Worm (Caenorhabditis elegans) whole organism, L2 larva: Measurements from ENCODE around the gene K04E7.1.

Experiments
- F13H6.1 ChIP-seq: sonication (generic microtip); optimal IDR thresholded peaks from 2 replicates; lab custom pipeline; 2016; ENCODE audit warnings: missing genetic modification characterization, missing compliant biosample characterization
- R02D3.7 ChIP-seq: fragments of 150-350 bp; optimal IDR thresholded peaks from 2 replicates; lab custom pipeline; 2014; ENCODE audit warnings: missing biosample characterization, missing genetic modification characterization
- Y55F3AM.14 ChIP-seq: fragments of 200-800 bp; sonication (Bioruptor generic); optimal IDR thresholded peaks from 2 replicates; lab custom pipeline; 2018; ENCODE audit warnings: mild to moderate bottlenecking, missing genetic modification characterization, missing compliant biosample characterization
- ZK546.5 ChIP-seq: sonication (generic microtip); optimal IDR thresholded peaks from 2 replicates; lab custom pipeline; 2017; ENCODE audit warnings: missing biosample characterization, missing genetic modification characterization
- aly-2 ChIP-seq: fragments of 150-350 bp; optimal IDR thresholded peaks from 2 replicates; lab custom pipeline; 2014; ENCODE audit warnings: missing biosample characterization, missing genetic modification characterization
- ama-1 ChIP-seq: fragments of 150-350 bp; optimal IDR thresholded peaks from 2 replicates; lab custom pipeline; 2018; ENCODE audit warnings: inconsistent platforms
- blmp-1 ChIP-seq: sonication (generic microtip); optimal IDR thresholded peaks from 2 replicates; lab custom pipeline; 2017; ENCODE audit warnings: missing genetic modification characterization, mild to moderate bottlenecking, missing compliant biosample characterization, antibody characterized with exemption, moderate library complexity; ENCODE audit not compliant: insufficient read depth
- ceh-16 ChIP-seq: fragments of 150-350 bp; optimal IDR thresholded peaks from 2 replicates; lab custom pipeline; 2014; ENCODE audit warnings: missing biosample characterization, missing genetic modification characterization
- ceh-82 ChIP-seq: fragments of 150-350 bp; optimal IDR thresholded peaks from 2 replicates; lab custom pipeline; 2014; ENCODE audit warnings: missing biosample characterization, missing genetic modification characterization
- crh-2 ChIP-seq: sonication (generic microtip); optimal IDR thresholded peaks from 2 replicates; lab custom pipeline; 2017; ENCODE audit warnings: missing biosample characterization, missing genetic modification characterization
- dmd-4 ChIP-seq: sonication (generic microtip); optimal IDR thresholded peaks from 2 replicates; lab custom pipeline; 2017; ENCODE audit warnings: missing biosample characterization, missing genetic modification characterization
- fos-1 ChIP-seq: fragments of 150-350 bp; optimal IDR thresholded peaks from 2 replicates; lab custom pipeline; 2014; ENCODE audit warnings: missing biosample characterization, missing genetic modification characterization
- gmeb-1 ChIP-seq: fragments of 150-350 bp; optimal IDR thresholded peaks from 2 replicates; lab custom pipeline; 2014; ENCODE audit warnings: missing biosample characterization, missing genetic modification characterization
- lin-11 ChIP-seq: fragments of 150-350 bp; sonication (generic microtip); optimal IDR thresholded peaks from 2 replicates; lab custom pipeline; 2014; ENCODE audit warnings: missing biosample characterization, missing genetic modification characterization, inconsistent platforms, mixed read lengths
- lin-13 ChIP-seq: fragments of 150-350 bp; optimal IDR thresholded peaks from 2 replicates; lab custom pipeline; 2014; ENCODE audit warnings: missing biosample characterization, missing genetic modification reagents, missing genetic modification characterization
- lin-39 ChIP-seq: fragments of 150-350 bp; optimal IDR thresholded peaks from 2 replicates; lab custom pipeline; 2014; ENCODE audit warnings: missing biosample characterization, missing genetic modification reagents, missing genetic modification characterization
- lsy-2 ChIP-seq, 2 experiments: fragments of 150-350 bp in 1 of 2; sonication (generic microtip) in 1 of 2; optimal IDR thresholded peaks; 2 replicates each; lab custom pipeline; 2014 to 2017; ENCODE audit warnings: missing biosample characterization in 2 of 2, missing genetic modification characterization in 2 of 2
- nhr-10 ChIP-seq: sonication (generic microtip); optimal IDR thresholded peaks from 2 replicates; lab custom pipeline; 2017; ENCODE audit warnings: missing biosample characterization, missing genetic modification characterization
- nhr-12 ChIP-seq: fragments of 150-350 bp; optimal IDR thresholded peaks from 2 replicates; lab custom pipeline; 2014; ENCODE audit warnings: missing biosample characterization, missing genetic modification characterization
- nhr-129 ChIP-seq: fragments of 150-350 bp; optimal IDR thresholded peaks from 2 replicates; lab custom pipeline; 2014; ENCODE audit warnings: missing biosample characterization, missing genetic modification characterization
- nhr-21 ChIP-seq: fragments of 150-350 bp; optimal IDR thresholded peaks from 2 replicates; lab custom pipeline; 2014; ENCODE audit warnings: missing biosample characterization, missing genetic modification characterization
- nhr-23 ChIP-seq: fragments of 150-350 bp; optimal IDR thresholded peaks from 2 replicates; lab custom pipeline; 2014; ENCODE audit warnings: missing biosample characterization, missing genetic modification reagents, missing genetic modification characterization
- nhr-237 ChIP-seq: fragments of 150-350 bp; optimal IDR thresholded peaks from 2 replicates; lab custom pipeline; 2014; ENCODE audit warnings: missing biosample characterization, missing genetic modification characterization
- nhr-6 ChIP-seq: fragments of 150-350 bp; optimal IDR thresholded peaks from 2 replicates; lab custom pipeline; 2014; ENCODE audit warnings: missing biosample characterization, missing genetic modification characterization
- nhr-77 ChIP-seq: fragments of 150-350 bp; optimal IDR thresholded peaks from 2 replicates; lab custom pipeline; 2014; ENCODE audit warnings: missing biosample characterization, missing genetic modification characterization
- peb-1 ChIP-seq: fragments of 150-350 bp; optimal IDR thresholded peaks from 2 replicates; lab custom pipeline; 2014; ENCODE audit warnings: missing biosample characterization, missing genetic modification characterization
- sem-4 ChIP-seq: fragments of 150-350 bp; optimal IDR thresholded peaks from 2 replicates; lab custom pipeline; 2014; ENCODE audit warnings: missing biosample characterization, missing genetic modification reagents, missing genetic modification characterization
- sma-9 ChIP-seq, 2 experiments: fragments of 150-350 bp in 1 of 2; sonication (generic microtip) in 1 of 2; optimal IDR thresholded peaks; 2 replicates each; lab custom pipeline; 2014 to 2016; ENCODE audit warnings: missing genetic modification characterization in 2 of 2, mild to moderate bottlenecking in 1 of 2, missing biosample characterization in 1 of 2, missing compliant biosample characterization in 1 of 2, missing genetic modification reagents in 1 of 2, moderate library complexity in 1 of 2
- snpc-4 ChIP-seq: fragments of 150-350 bp; optimal IDR thresholded peaks from 2 replicates; lab custom pipeline; 2014; ENCODE audit warnings: missing biosample characterization, missing genetic modification characterization
- unc-55 ChIP-seq: fragments of 150-350 bp; sonication (generic microtip); optimal IDR thresholded peaks from 3 replicates; lab custom pipeline; 2014; ENCODE audit warnings: missing biosample characterization, missing genetic modification reagents, missing genetic modification characterization
- unc-62 ChIP-seq: fragments of 150-350 bp; optimal IDR thresholded peaks from 2 replicates; lab custom pipeline; 2014; ENCODE audit warnings: missing biosample characterization, missing genetic modification reagents, missing genetic modification characterization
- zag-1 ChIP-seq: fragments of 150-350 bp; optimal IDR thresholded peaks from 2 replicates; lab custom pipeline; 2014; ENCODE audit warnings: missing biosample characterization, missing genetic modification characterization
- ztf-1 ChIP-seq: fragments of 200-800 bp; sonication (Bioruptor generic); conservative IDR thresholded peaks from 2 replicates; pipeline ENCODE4 v1.3.6; 2022; ENCODE audit warnings: missing genetic modification characterization, missing compliant biosample characterization
- ztf-11 ChIP-seq: sonication (generic microtip); optimal IDR thresholded peaks from 2 replicates; lab custom pipeline; 2017; ENCODE audit warnings: missing biosample characterization, missing genetic modification characterization

The K04E7.1 gene

DNA sequence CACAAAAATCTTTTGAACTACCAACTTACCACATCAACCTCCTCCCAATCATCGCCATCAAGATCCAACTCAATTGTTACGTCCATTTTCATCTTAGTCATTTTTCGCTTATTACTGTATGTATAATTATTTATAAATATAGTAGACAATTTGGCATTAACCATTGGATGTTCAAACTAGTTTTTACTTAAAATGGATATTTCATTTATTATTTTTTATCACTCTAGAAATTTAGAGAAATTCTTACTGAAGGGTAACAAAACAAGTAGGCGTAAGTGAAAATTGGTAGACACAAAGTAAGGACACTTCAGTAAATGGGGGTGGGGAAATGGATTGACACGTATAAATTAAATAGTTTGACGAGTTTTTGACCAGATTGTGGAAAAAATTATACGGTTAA is 37.9 kb downstream of the K04E7.1 start, which contains the start of gene actl-1:
TSS of gene actl-1 (minus strand) at position 101 of the 400 bp plus-strand sequence.
- TF ChIP-seq nhr-23 (tag; lab: Kevin White, UChicago) (no peak), nhr-129 (tag; lab: Kevin White, UChicago) (no peak), nhr-77 (tag; lab: Kevin White, UChicago) (no peak), nhr-12 (tag; lab: Kevin White, UChicago) (no peak), sma-9 (GFP tag; optimal IDR thresholded peaks at IDR 0.05; lab: Kevin White, UChicago) (no peak), sma-9 (tag; optimal IDR thresholded peaks at IDR 0.05; lab: Kevin White, UChicago) (no peak), snpc-4 (tag; lab: Kevin White, UChicago) (no peak), gmeb-1 (tag; lab: Kevin White, UChicago) (no peak), peb-1 (tag; lab: Kevin White, UChicago) (no peak), nhr-10 (tag; lab: Kevin White, UChicago) (no peak), sem-4 (no peak), ZK546.5 (tag; lab: Kevin White, UChicago) (no peak), unc-62 (GFP tag; lab: Kevin White, UChicago) (no peak)

DNA sequence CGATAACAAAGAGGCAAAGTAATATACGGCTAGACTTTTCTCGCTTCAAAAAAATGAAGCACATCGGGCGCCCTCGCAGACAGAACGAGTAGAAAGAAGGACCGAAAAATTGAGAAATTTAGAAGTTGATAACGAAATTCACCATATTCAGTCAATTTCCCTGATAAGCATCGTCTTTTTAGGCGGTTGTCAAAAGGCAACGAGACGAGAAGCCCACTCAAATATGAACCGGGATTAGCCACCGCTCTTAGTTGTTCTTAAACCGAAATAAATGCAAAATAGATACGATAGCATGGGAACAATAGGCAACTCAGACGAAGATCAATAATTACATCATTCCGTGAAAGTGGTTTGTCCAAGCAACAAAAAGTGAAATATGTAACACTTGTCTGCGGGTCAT is 41.3 kb downstream of the K04E7.1 start:
- TF ChIP-seq blmp-1 (tag; lab: Kevin White, UChicago) (no peak), fos-1 (tag; lab: Kevin White, UChicago) (peak; percentile 20)

DNA sequence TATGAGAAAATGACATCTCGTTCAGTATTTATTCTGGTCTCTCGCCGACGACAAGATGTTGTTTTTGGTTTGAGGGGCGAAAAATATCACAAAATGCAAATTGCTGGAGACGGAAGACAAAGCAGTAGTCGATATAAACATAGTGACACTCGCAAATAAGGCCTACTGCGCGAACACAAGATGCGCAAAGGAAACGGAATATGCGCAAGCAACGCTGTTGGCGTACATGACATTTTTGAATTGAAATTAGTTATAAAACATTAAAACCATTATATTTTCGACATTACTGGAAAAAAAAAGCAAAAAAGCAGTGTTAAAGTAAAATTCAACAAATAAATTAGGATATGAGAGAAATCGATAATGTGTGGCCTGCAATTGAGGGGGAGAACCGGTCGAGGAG is 43.2 kb downstream of the K04E7.1 start, which contains the start of gene cdf-1:
TSS of gene cdf-1 (minus strand) at position 136 of the 400 bp plus-strand sequence.
- peak; percentile 5 for TF ChIP-seq nhr-6 (tag; lab: Kevin White, UChicago)
- no peak for TF ChIP-seq ama-1 (lab: Kevin White, UChicago)
- TF ChIP-seq aly-2 = no peak
- TF ChIP-seq unc-55 (GFP tag; lab: Kevin White, UChicago) = peak; percentile 41
- peak; percentile 51 for TF ChIP-seq nhr-129 (tag; lab: Kevin White, UChicago)
- peak in 1 of 2 experiments; percentile 33 for TF ChIP-seq lsy-2 (tag; optimal IDR thresholded peaks at IDR 0.05; lab: Kevin White, UChicago)
- TF ChIP-seq lin-13 (GFP tag; lab: Kevin White, UChicago) = peak; percentile 27

DNA sequence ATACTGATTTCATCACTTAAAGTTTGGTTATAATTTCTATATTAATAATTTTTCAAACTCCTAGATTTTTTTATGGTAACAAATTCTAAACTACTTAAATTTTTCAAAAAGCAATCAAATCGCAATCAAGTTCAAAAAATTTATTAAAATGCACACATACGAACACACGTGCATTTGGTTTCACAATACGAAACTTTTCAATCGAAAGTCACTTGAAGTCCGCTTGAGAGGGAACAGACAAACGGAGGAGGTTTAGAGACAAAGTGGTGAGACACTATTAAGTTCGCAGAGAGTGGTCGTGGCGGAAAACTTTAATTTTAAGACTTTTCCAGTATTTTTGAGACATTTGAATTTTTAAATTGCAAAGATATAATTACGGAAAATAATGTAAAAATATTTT is 43.8 kb downstream of the K04E7.1 start, which contains the start of gene glr-8:
TSS of gene glr-8 (plus strand) at position 319 of the 400 bp plus-strand sequence.
- TF ChIP-seq peb-1 (tag; lab: Kevin White, UChicago) (no peak), Y55F3AM.14 (GFP tag; lab: Kevin White, UChicago) (no peak), R02D3.7 (no peak), lin-13 (GFP tag; lab: Kevin White, UChicago) (no peak), zag-1 (tag; lab: Kevin White, UChicago) (no peak), crh-2 (no peak), gmeb-1 (tag; lab: Kevin White, UChicago) (no peak), ceh-16 (tag; lab: Kevin White, UChicago) (no peak), lin-11 (no peak), ZK546.5 (tag; lab: Kevin White, UChicago) (no peak), ceh-82 (tag; lab: Kevin White, UChicago) (no peak), ztf-1 (GFP tag; lab: Robert Waterston, UW) (no peak), dmd-4 (tag; lab: Kevin White, UChicago) (no peak), ztf-11 (tag; lab: Kevin White, UChicago) (no peak), nhr-10 (tag; lab: Kevin White, UChicago) (no peak), nhr-21 (tag; lab: Kevin White, UChicago) (no peak), F13H6.1 (tag; lab: Kevin White, UChicago) (no peak), aly-2 (no peak)

DNA sequence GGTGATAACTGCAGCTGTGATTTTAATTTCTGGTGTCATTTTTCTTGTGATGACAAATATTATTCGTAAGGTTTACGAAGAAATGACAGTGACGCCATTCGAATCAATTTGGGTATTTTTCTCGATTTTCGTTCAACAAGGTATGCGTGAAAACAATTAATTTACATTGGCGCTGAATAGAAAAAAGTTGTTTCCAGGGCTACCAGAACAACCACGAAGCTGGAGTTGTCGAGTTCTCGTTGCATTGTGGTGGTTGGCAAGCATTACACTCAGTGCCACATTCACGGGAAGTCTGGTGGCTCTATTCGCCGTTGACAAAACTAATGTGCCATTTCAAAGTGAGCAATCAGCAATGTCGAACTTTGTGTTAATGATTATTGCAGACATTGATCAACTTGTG is 45.9 kb downstream of the K04E7.1 start:
- TF ChIP-seq unc-62 (GFP tag; lab: Kevin White, UChicago) (no peak), nhr-10 (tag; lab: Kevin White, UChicago) (no peak), blmp-1 (tag; lab: Kevin White, UChicago) (no peak), nhr-6 (tag; lab: Kevin White, UChicago) (no peak), ZK546.5 (tag; lab: Kevin White, UChicago) (no peak), lin-39 (tag; lab: Kevin White, UChicago) (no peak), nhr-12 (tag; lab: Kevin White, UChicago) (no peak), aly-2 (no peak), nhr-237 (tag; lab: Kevin White, UChicago) (no peak), sma-9 (GFP tag; optimal IDR thresholded peaks at IDR 0.05; lab: Kevin White, UChicago) (no peak), sma-9 (tag; optimal IDR thresholded peaks at IDR 0.05; lab: Kevin White, UChicago) (no peak), R02D3.7 (no peak)
- TF ChIP-seq, all 48 proteins: peak for 0
